Worm (Caenorhabditis elegans): ENCODE data around the gene ift-43.

- TF ChIP-seq lin-15B (tag; optimal IDR thresholded peaks at IDR 0.05), result no peak
- TF ChIP-seq mxl-2 (GFP tag; conservative IDR thresholded peaks at IDR 0.05), result no peak
- no peak for TF ChIP-seq mdl-1 (tag; optimal IDR thresholded peaks at IDR 0.05)
- no peak for TF ChIP-seq ces-1 (GFP tag; optimal IDR thresholded peaks at IDR 0.05)
- TF ChIP-seq skn-1 (tag; optimal IDR thresholded peaks at IDR 0.05), result no peak
- TF ChIP-seq lin-13 (GFP tag; optimal IDR thresholded peaks at IDR 0.05), result no peak
- TF ChIP-seq unc-39 (tag; optimal IDR thresholded peaks at IDR 0.05), result no peak
- no peak for TF ChIP-seq nhr-111 (GFP tag; optimal IDR thresholded peaks at IDR 0.05)
- no peak for TF ChIP-seq spr-1 (tag; optimal IDR thresholded peaks at IDR 0.05)
- TF ChIP-seq madf-9 (GFP tag; conservative IDR thresholded peaks at IDR 0.05), result no peak
- TF ChIP-seq zfp-2 (tag; optimal IDR thresholded peaks at IDR 0.05), result no peak
- no peak for TF ChIP-seq hlh-11 (tag; optimal IDR thresholded peaks at IDR 0.05)
- no peak for TF ChIP-seq zag-1 (tag; optimal IDR thresholded peaks at IDR 0.05)
- TF ChIP-seq lsy-2 (tag; optimal IDR thresholded peaks at IDR 0.05), result no peak
These were observed 36.8 kb upstream of the ift-43 start for ce11 chrII:5697338-5697737.
